Fruit fly (Drosophila melanogaster) whole organism, adult: ENCODE data around the gene Hel89B.

Source experiments
- Clk ChIP-seq: fragments of 200-800 bp; sonication (Bioruptor generic); optimal IDR thresholded peaks from 2 replicates; lab custom pipeline; 2017; ENCODE audit warnings: missing biosample characterization, missing genetic modification characterization
- Crg-1 ChIP-seq: fragments of 200-800 bp; sonication (Bioruptor generic); optimal IDR thresholded peaks from 2 replicates; lab custom pipeline; 2016; ENCODE audit warnings: missing biosample characterization, missing genetic modification characterization
- Hr96 ChIP-seq: fragments of 200-800 bp; sonication (Bioruptor generic); optimal IDR thresholded peaks from 2 replicates; lab custom pipeline; 2016; ENCODE audit warnings: missing biosample characterization, missing genetic modification characterization
- Mnt ChIP-seq: fragments of 200-800 bp; sonication (Bioruptor generic); optimal IDR thresholded peaks from 2 replicates; lab custom pipeline; 2016; ENCODE audit warnings: missing biosample characterization, mild to moderate bottlenecking, missing genetic modification characterization
- kay ChIP-seq: fragments of 200-800 bp; sonication (Bioruptor generic); peaks from one replicate; lab custom pipeline; 2016; ENCODE audit warnings: missing biosample characterization, missing genetic modification characterization, borderline replicate concordance
- toe ChIP-seq: fragments of 200-800 bp; sonication (Bioruptor generic); optimal IDR thresholded peaks from 2 replicates; lab custom pipeline; 2016; ENCODE audit warnings: missing biosample characterization, missing genetic modification characterization

DNA sequence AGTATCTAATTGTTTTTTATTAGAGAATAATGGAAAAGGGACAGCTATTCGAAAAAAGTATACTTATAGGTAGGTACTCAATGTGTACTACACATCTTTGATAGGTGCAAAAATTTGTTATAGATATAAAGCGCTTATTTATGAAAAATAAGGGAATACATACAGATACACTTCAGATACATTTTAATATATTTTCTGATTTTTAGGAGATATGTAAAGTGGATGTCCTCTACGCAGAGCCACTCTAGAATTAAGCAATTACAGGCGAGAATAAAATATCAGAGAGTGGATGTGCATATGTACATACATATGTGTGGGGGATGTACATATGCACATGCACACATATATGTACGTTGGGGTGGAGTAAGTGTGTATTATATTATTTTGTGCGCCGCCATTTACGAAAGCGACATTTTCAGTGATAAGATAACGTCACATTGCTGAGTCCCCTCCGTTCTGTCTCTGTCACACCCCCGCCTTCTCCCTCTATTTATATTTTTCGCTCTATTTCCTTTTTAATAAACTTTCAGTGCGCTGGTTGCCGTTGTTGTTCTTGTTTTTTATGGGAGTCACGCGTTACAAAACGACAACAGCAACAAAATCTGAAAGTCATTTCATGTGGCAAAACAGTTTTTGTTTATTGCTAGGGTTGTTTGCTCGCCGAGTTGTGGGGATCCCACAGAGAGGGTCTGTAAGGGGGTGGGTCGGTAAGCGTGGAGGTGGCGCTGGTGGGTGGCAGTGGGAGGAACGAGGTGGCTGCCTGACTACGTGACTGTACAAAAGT lies 31.8 kb downstream of the Hel89B start:
- peak; percentile 81 for TF ChIP-seq kay (GFP tag; lab: Kevin White, UChicago)
- TF ChIP-seq Hr96 (GFP tag; lab: Kevin White, UChicago), result peak; percentile 56
- peak; percentile 36 for TF ChIP-seq toe (GFP tag; lab: Kevin White, UChicago)
- TF ChIP-seq Crg-1 (GFP tag; lab: Kevin White, UChicago), result peak; percentile 42
- TF ChIP-seq Mnt (GFP tag; lab: Kevin White, UChicago), result peak; percentile 89
- TF ChIP-seq Clk (GFP tag; lab: Kevin White, UChicago), result peak; percentile 73
